Worm (Caenorhabditis elegans) whole organism, late embryonic: Measurements from ENCODE around the gene F01F1.14.

ENCODE experiments used
- F13H6.1 ChIP-seq: sonication (generic microtip); optimal IDR thresholded peaks from 2 replicates; lab custom pipeline; 2016; ENCODE audit warnings: missing genetic modification characterization, missing compliant biosample characterization
- ama-1 ChIP-seq: fragments of 150-350 bp; optimal IDR thresholded peaks from 2 replicates; lab custom pipeline; 2014
- ceh-19 ChIP-seq: fragments of 200-800 bp; sonication (Bioruptor generic); optimal IDR thresholded peaks from 2 replicates; lab custom pipeline; 2018; ENCODE audit warnings: mild to moderate bottlenecking, missing genetic modification characterization, missing compliant biosample characterization
- ceh-48 ChIP-seq: sonication (generic microtip); optimal IDR thresholded peaks from 2 replicates; lab custom pipeline; 2016; ENCODE audit warnings: missing genetic modification characterization, inconsistent platforms, missing compliant biosample characterization
- elt-2 ChIP-seq: sonication (generic microtip); optimal IDR thresholded peaks from 2 replicates; lab custom pipeline; 2016; ENCODE audit warnings: missing genetic modification reagents, missing genetic modification characterization, missing compliant biosample characterization
- nfya-1 ChIP-seq: sonication (generic microtip); optimal IDR thresholded peaks from 2 replicates; lab custom pipeline; 2017; ENCODE audit warnings: missing genetic modification characterization, mild to moderate bottlenecking, missing compliant biosample characterization, antibody characterized with exemption, moderate library complexity
- nhr-11 ChIP-seq: fragments of 150-350 bp; optimal IDR thresholded peaks from 2 replicates; lab custom pipeline; 2014; ENCODE audit warnings: missing biosample characterization, missing genetic modification characterization
- pha-2 ChIP-seq: sonication (generic microtip); optimal IDR thresholded peaks from 2 replicates; lab custom pipeline; 2017; ENCODE audit warnings: mild to moderate bottlenecking, missing genetic modification characterization, missing compliant biosample characterization
- pha-4 ChIP-seq: fragments of 150-350 bp; optimal IDR thresholded peaks from 2 replicates; lab custom pipeline; 2018; ENCODE audit warnings: missing biosample characterization, missing genetic modification reagents, missing genetic modification characterization
- unc-86 ChIP-seq: sonication (generic microtip); optimal IDR thresholded peaks from 2 replicates; lab custom pipeline; 2016; ENCODE audit warnings: missing genetic modification characterization, missing compliant biosample characterization

ce11 chrIII:5879291-5879968 is 3.3 kb downstream of the F01F1.14 start, which contains the start of gene hpo-10:
- TF ChIP-seq nhr-11 (tag; lab: Kevin White, UChicago), result no peak
- no peak for TF ChIP-seq ceh-19 (GFP tag; lab: Kevin White, UChicago)
- TF ChIP-seq ceh-48 (tag; lab: Kevin White, UChicago), result peak; percentile 93
- no peak for TF ChIP-seq elt-2 (tag; lab: Kevin White, UChicago)
- no peak for TF ChIP-seq F13H6.1 (tag; lab: Kevin White, UChicago)
- no peak for TF ChIP-seq pha-4 (tag; lab: Kevin White, UChicago)
- TF ChIP-seq nfya-1 (tag; lab: Kevin White, UChicago), result peak; percentile 18
- TF ChIP-seq unc-86, result no peak
- no peak for TF ChIP-seq ama-1
- TF ChIP-seq pha-2, result no peak
